Fruit fly (Drosophila melanogaster): Measurements from ENCODE around the gene eIF4E1.
A peak's percentile ranks its signal among the peaks of the same experiment; 100 is the strongest.

The eIF4E1 gene

DNA sequence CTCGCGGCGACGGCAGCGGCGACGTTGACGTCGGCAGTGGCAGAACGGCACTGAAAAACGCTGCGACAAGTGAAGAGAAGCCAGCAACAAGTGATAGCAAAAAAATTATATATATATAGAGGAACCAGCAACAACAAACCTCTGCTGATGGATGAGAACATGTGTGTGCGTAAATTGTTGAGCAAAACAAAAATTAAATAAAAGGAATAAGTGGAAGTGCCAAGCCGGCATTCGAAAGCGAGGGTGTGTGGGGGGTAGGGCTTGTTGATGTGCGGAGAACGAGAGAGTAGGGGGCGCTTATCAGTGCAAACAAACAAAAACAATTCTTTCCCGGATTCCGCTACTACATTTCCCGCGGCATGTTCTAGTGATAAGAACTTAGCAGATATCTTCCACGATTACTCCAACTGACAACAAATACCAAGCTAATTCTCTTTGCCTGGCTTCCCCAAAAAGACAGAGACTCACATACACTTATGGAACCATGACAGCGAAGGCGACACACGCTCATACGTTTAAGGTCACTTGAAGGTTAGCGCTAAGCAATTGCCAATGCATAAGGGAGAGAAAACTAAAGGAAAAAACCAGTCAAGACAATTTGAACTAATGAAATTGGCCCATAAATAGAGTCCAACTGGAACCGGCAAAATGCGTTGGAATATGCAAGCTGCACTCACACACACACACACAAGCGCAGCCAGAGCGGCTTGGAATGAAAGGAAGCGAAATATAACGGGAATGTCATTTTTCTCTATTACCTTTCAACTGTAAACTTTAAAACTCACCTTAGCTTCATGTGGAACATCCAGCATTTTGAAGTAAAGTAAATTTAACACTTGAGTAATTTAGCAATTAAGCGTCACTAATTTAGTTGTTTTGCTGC is 44.2 kb downstream of the eIF4E1 start (continued):
- TF ChIP-seq CG13287 (GFP tag; IDR thresholded peaks at IDR 0.05; ENCODE audit: partially characterized antibody) (no peak), CG6765 (GFP tag; optimal IDR thresholded peaks at IDR 0.05) (no peak), CG10274 (GFP tag; optimal IDR thresholded peaks at IDR 0.05) (no peak), CG4360 (GFP tag; IDR thresholded peaks at IDR 0.05) (no peak), dm (GFP tag; optimal IDR thresholded peaks at IDR 0.05) (no peak), nerfin-2 (GFP tag; IDR thresholded peaks at IDR 0.05; ENCODE audit: partially characterized antibody) (no peak), z (GFP tag; IDR thresholded peaks at IDR 0.05) (no peak), toy (GFP tag; IDR thresholded peaks at IDR 0.05) (no peak), CG14965 (GFP tag; optimal IDR thresholded peaks at IDR 0.05; ENCODE audit: borderline replicate concordance) (no peak), sug (tag; optimal IDR thresholded peaks at IDR 0.05) (peak; percentile 52), kah (GFP tag; optimal IDR thresholded peaks at IDR 0.05) (peak; percentile 20), tgo (GFP tag; IDR thresholded peaks at IDR 0.05) (no peak), HmgD (GFP tag; optimal IDR thresholded peaks at IDR 0.05) (no peak), gce (GFP tag; IDR thresholded peaks at IDR 0.05) (no peak), Tbp (GFP tag; optimal IDR thresholded peaks at IDR 0.05) (no peak), pum (GFP tag; optimal IDR thresholded peaks at IDR 0.05) (no peak), CG12219 (GFP tag; optimal IDR thresholded peaks at IDR 0.05) (no peak), maf-S (GFP tag; optimal IDR thresholded peaks at IDR 0.05) (no peak), CG3726 (GFP tag; IDR thresholded peaks at IDR 0.05) (no peak), CG13775 (GFP tag; optimal IDR thresholded peaks at IDR 0.05) (no peak), NFAT (GFP tag; IDR thresholded peaks at IDR 0.05) (no peak), CG7745 (tag; optimal IDR thresholded peaks at IDR 0.05) (no peak), CG1024 (GFP tag; IDR thresholded peaks at IDR 0.05) (no peak), CG15514 (GFP tag; optimal IDR thresholded peaks at IDR 0.05) (no peak), CG31224 (GFP tag; IDR thresholded peaks at IDR 0.05) (no peak), lmd (GFP tag; IDR thresholded peaks at IDR 0.05) (no peak), CG13123 (GFP tag; optimal IDR thresholded peaks at IDR 0.05) (no peak), CG8765 (GFP tag; IDR thresholded peaks at IDR 0.05) (no peak), ci (GFP tag; IDR thresholded peaks at IDR 0.05) (no peak), CG15601 (tag; optimal IDR thresholded peaks at IDR 0.05) (no peak), sisA (GFP tag; IDR thresholded peaks at IDR 0.05) (no peak), Nf-YB (GFP tag; optimal IDR thresholded peaks at IDR 0.05) (no peak), jumu (GFP tag; optimal IDR thresholded peaks at IDR 0.05) (no peak), CG13624 (GFP tag; optimal IDR thresholded peaks at IDR 0.05) (no peak), CG12071 (GFP tag; optimal IDR thresholded peaks at IDR 0.05) (no peak), slp2 (GFP tag; optimal IDR thresholded peaks at IDR 0.05) (no peak), HmgZ (tag; optimal IDR thresholded peaks at IDR 0.05) (peak; percentile 15), CG10462 (GFP tag; optimal IDR thresholded peaks at IDR 0.05) (no peak), gt (GFP tag; IDR thresholded peaks at IDR 0.05) (no peak), Taf1 (GFP tag; IDR thresholded peaks at IDR 0.05) (no peak), CG13296 (GFP tag; optimal IDR thresholded peaks at IDR 0.05) (no peak), grau (tag; optimal IDR thresholded peaks at IDR 0.05) (no peak), CG34422 (GFP tag; IDR thresholded peaks at IDR 0.05) (no peak), Opbp (GFP tag; IDR thresholded peaks at IDR 0.05; ENCODE audit: partially characterized antibody) (no peak), CG9932 (GFP tag; IDR thresholded peaks at IDR 0.05) (no peak), CG8944 (GFP tag; optimal IDR thresholded peaks at IDR 0.05) (no peak), CG7963 (GFP tag; IDR thresholded peaks at IDR 0.05; ENCODE audit: partially characterized antibody) (no peak), CG1602 (GFP tag; optimal IDR thresholded peaks at IDR 0.05) (no peak), cg (GFP tag; optimal IDR thresholded peaks at IDR 0.05) (peak; percentile 82), wdn (GFP tag; IDR thresholded peaks at IDR 0.05) (no peak), CG9215 (GFP tag; IDR thresholded peaks at IDR 0.05) (no peak)
